Fruit fly (Drosophila melanogaster): ENCODE data around the gene side-VII.
A peak's percentile ranks its signal among the peaks of the same experiment; 100 is the strongest.

The side-VII gene

DNA sequence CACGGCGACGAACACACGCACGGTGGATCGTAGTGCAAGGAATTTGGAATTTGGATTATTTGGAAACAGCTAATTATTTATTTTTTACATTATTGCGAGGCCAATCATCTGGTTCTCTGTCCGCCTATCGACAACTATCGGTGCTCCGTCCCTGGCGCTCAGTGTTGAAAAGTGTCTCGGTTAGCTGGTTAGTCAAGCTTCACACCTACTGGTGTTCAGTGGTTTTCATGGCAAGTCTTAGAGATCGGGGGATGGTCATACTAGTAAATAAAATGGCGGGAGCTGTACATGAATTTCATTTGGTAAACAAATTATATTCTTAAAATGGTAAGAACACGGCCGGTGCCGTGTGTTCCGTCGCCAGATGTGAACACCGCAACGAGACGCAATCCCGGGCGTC, 28.9 kb downstream of the side-VII start, which contains the start of the genes trbd and dmt (continued):
- TF ChIP-seq repo (GFP tag; optimal IDR thresholded peaks at IDR 0.05) (peak; percentile 41), pfk (GFP tag; optimal IDR thresholded peaks at IDR 0.05) (no peak), Oaz (GFP tag; IDR thresholded peaks at IDR 0.05) (no peak), unc-4 (GFP tag; IDR thresholded peaks at IDR 0.05; ENCODE audit: partially characterized antibody) (no peak), CG2116 (GFP tag; optimal IDR thresholded peaks at IDR 0.05) (peak; percentile 81), dimm (GFP tag; IDR thresholded peaks at IDR 0.05) (no peak), BEAF-32 (GFP tag; optimal IDR thresholded peaks at IDR 0.05) (peak; percentile 82), yki (optimal IDR thresholded peaks at IDR 0.05) (no peak), CG3838 (GFP tag; optimal IDR thresholded peaks at IDR 0.05) (no peak), CG4820 (GFP tag; optimal IDR thresholded peaks at IDR 0.05) (peak; percentile 30), kah (GFP tag; optimal IDR thresholded peaks at IDR 0.05) (peak; percentile 78), CG8290 (GFP tag; optimal IDR thresholded peaks at IDR 0.05) (peak; percentile 67), CG8290 (tag; optimal IDR thresholded peaks at IDR 0.05) (no peak), kni (GFP tag; optimal IDR thresholded peaks at IDR 0.05) (no peak), slou (GFP tag; optimal IDR thresholded peaks at IDR 0.05) (no peak), dmrt11E (tag; optimal IDR thresholded peaks at IDR 0.05) (peak; percentile 33), D19A (tag; optimal IDR thresholded peaks at IDR 0.05) (no peak), Sox100B (GFP tag; optimal IDR thresholded peaks at IDR 0.05) (no peak), slbo (GFP tag; IDR thresholded peaks at IDR 0.05) (no peak), bsh (GFP tag; optimal IDR thresholded peaks at IDR 0.05) (no peak), CG7372 (GFP tag; IDR thresholded peaks at IDR 0.05) (no peak), MESR4 (GFP tag; optimal IDR thresholded peaks at IDR 0.05) (peak; percentile 94), D (optimal IDR thresholded peaks at IDR 0.05) (no peak), D (GFP tag; optimal IDR thresholded peaks at IDR 0.05) (no peak), CG33213 (GFP tag; optimal IDR thresholded peaks at IDR 0.05) (peak; percentile 92), pzg (GFP tag; optimal IDR thresholded peaks at IDR 0.05) (peak; percentile 100), CG11398 (GFP tag; optimal IDR thresholded peaks at IDR 0.05) (peak; percentile 50), wek (GFP tag; optimal IDR thresholded peaks at IDR 0.05) (no peak), ind (GFP tag; optimal IDR thresholded peaks at IDR 0.05) (no peak), slp2 (GFP tag; optimal IDR thresholded peaks at IDR 0.05) (peak; percentile 39), phol (tag; optimal IDR thresholded peaks at IDR 0.05) (peak; percentile 99), CG1024 (GFP tag; IDR thresholded peaks at IDR 0.05) (no peak), Bdp1 (GFP tag; optimal IDR thresholded peaks at IDR 0.05) (peak; percentile 55), pho (GFP tag; optimal IDR thresholded peaks at IDR 0.05) (peak; percentile 76), chn (GFP tag; optimal IDR thresholded peaks at IDR 0.05) (peak; percentile 75), Atf3 (GFP tag; optimal IDR thresholded peaks at IDR 0.05) (peak; percentile 50), sd (tag; optimal IDR thresholded peaks at IDR 0.05) (no peak), dpn (GFP tag; optimal IDR thresholded peaks at IDR 0.05) (peak in 1 of 2 experiments; percentile 74), Myb (GFP tag; optimal IDR thresholded peaks at IDR 0.05) (peak; percentile 78), Dip3 (GFP tag; optimal IDR thresholded peaks at IDR 0.05) (peak; percentile 85), Antp (GFP tag; optimal IDR thresholded peaks at IDR 0.05) (peak; percentile 68), Rfx (GFP tag; IDR thresholded peaks at IDR 0.05) (no peak), lmd (GFP tag; IDR thresholded peaks at IDR 0.05) (no peak), ftz-f1 (GFP tag; optimal IDR thresholded peaks at IDR 0.05) (peak; percentile 97), CG7357 (GFP tag; IDR thresholded peaks at IDR 0.05) (no peak), CG6765 (GFP tag; optimal IDR thresholded peaks at IDR 0.05) (no peak), CG10654 (GFP tag; optimal IDR thresholded peaks at IDR 0.05) (peak; percentile 55), unpg (GFP tag; optimal IDR thresholded peaks at IDR 0.05) (no peak), jumu (GFP tag; optimal IDR thresholded peaks at IDR 0.05) (peak; percentile 69), grn (GFP tag; optimal IDR thresholded peaks at IDR 0.05) (no peak), lola (GFP tag; optimal IDR thresholded peaks at IDR 0.05) (no peak), kay (GFP tag; optimal IDR thresholded peaks at IDR 0.05) (no peak), pita (GFP tag; optimal IDR thresholded peaks at IDR 0.05) (peak; percentile 83)

Measured in whole organism, embryonic.